Worm (Caenorhabditis elegans) whole organism, mixed stage, embryonic: ENCODE results near the gene C54E10.7.
"Not testable (repeated sequence)": the region's sequence is repeated elsewhere in the genome, so short reads cannot be mapped to it uniquely, and the experiment has no call there.

Source experiments
- M03D4.4 ChIP-seq: sonication (generic microtip); optimal IDR thresholded peaks from 2 replicates; lab custom pipeline; 2017; ENCODE audit warnings: mild to moderate bottlenecking, missing genetic modification characterization, missing compliant biosample characterization
- blmp-1 ChIP-seq: fragments of 150-350 bp; optimal IDR thresholded peaks from 2 replicates; lab custom pipeline; 2014; ENCODE audit warnings: missing biosample characterization, missing genetic modification characterization
- ceh-39 ChIP-seq: fragments of 150-350 bp; optimal IDR thresholded peaks from 2 replicates; lab custom pipeline; 2014; ENCODE audit warnings: missing biosample characterization, missing genetic modification characterization
- ceh-43 ChIP-seq: fragments of 200-800 bp; sonication (Bioruptor generic); optimal IDR thresholded peaks from 2 replicates; lab custom pipeline; 2018; ENCODE audit warnings: mild to moderate bottlenecking, missing genetic modification characterization, moderate library complexity, missing compliant biosample characterization
- ceh-83 ChIP-seq: fragments of 200-800 bp; sonication (Bioruptor generic); optimal IDR thresholded peaks from 2 replicates; lab custom pipeline; 2018; ENCODE audit warnings: mild to moderate bottlenecking, missing genetic modification characterization, missing compliant biosample characterization
- ces-1 ChIP-seq: fragments of 150-350 bp; optimal IDR thresholded peaks from 2 replicates; lab custom pipeline; 2014; ENCODE audit warnings: missing biosample characterization, missing genetic modification reagents, missing genetic modification characterization
- cnd-1 ChIP-seq: fragments of 200-800 bp; sonication (Bioruptor generic); optimal IDR thresholded peaks from 2 replicates; lab custom pipeline; 2018; ENCODE audit warnings: mild to moderate bottlenecking, missing genetic modification characterization, missing compliant biosample characterization
- elt-1 ChIP-seq: sonication (generic microtip); optimal IDR thresholded peaks from 2 replicates; lab custom pipeline; 2017; ENCODE audit warnings: missing genetic modification characterization, mild to moderate bottlenecking, missing compliant biosample characterization, antibody characterized with exemption, moderate library complexity, borderline replicate concordance; ENCODE audit not compliant: insufficient read depth
- elt-3 ChIP-seq: fragments of 150-350 bp; optimal IDR thresholded peaks from 2 replicates; lab custom pipeline; 2014; ENCODE audit warnings: missing biosample characterization, missing genetic modification characterization
- flh-1 ChIP-seq: fragments of 200-800 bp; sonication (Bioruptor generic); optimal IDR thresholded peaks from 2 replicates; lab custom pipeline; 2018; ENCODE audit warnings: mild to moderate bottlenecking, missing genetic modification characterization, moderate library complexity, missing compliant biosample characterization
- ham-2 ChIP-seq: fragments of 200-800 bp; sonication (Bioruptor generic); optimal IDR thresholded peaks from 2 replicates; lab custom pipeline; 2018; ENCODE audit warnings: mild to moderate bottlenecking, missing genetic modification characterization, missing compliant biosample characterization
- hlh-1 ChIP-seq: fragments of 150-350 bp; optimal IDR thresholded peaks from 2 replicates; lab custom pipeline; 2014; ENCODE audit warnings: missing biosample characterization, missing genetic modification reagents, missing genetic modification characterization
- lin-13 ChIP-seq: fragments of 150-350 bp; optimal IDR thresholded peaks from 2 replicates; lab custom pipeline; 2014; ENCODE audit warnings: missing biosample characterization, missing genetic modification characterization
- lin-32 ChIP-seq: fragments of 200-800 bp; sonication (Bioruptor generic); optimal IDR thresholded peaks from 2 replicates; lab custom pipeline; 2018; ENCODE audit warnings: mild to moderate bottlenecking, missing genetic modification characterization, missing compliant biosample characterization
- lsy-2 ChIP-seq: fragments of 150-350 bp; optimal IDR thresholded peaks from 2 replicates; lab custom pipeline; 2014; ENCODE audit warnings: missing biosample characterization, missing genetic modification characterization
- mab-5 ChIP-seq: fragments of 150-350 bp; optimal IDR thresholded peaks from 2 replicates; lab custom pipeline; 2014; ENCODE audit warnings: missing biosample characterization, missing genetic modification characterization
- mep-1 ChIP-seq: fragments of 150-350 bp; optimal IDR thresholded peaks from 2 replicates; lab custom pipeline; 2017; ENCODE audit warnings: missing biosample characterization, missing genetic modification reagents, missing genetic modification characterization, inconsistent platforms
- nhr-2 ChIP-seq: fragments of 150-350 bp; optimal IDR thresholded peaks from 2 replicates; lab custom pipeline; 2014; ENCODE audit warnings: missing biosample characterization, missing genetic modification characterization
- nhr-237 ChIP-seq: fragments of 150-350 bp; optimal IDR thresholded peaks from 2 replicates; lab custom pipeline; 2014; ENCODE audit warnings: missing biosample characterization, missing genetic modification characterization
- nhr-28 ChIP-seq: fragments of 150-350 bp; optimal IDR thresholded peaks from 2 replicates; lab custom pipeline; 2014; ENCODE audit warnings: missing biosample characterization, missing genetic modification characterization
- nhr-76 ChIP-seq: sonication (generic microtip); optimal IDR thresholded peaks from 2 replicates; lab custom pipeline; 2017; ENCODE audit warnings: missing biosample characterization, missing genetic modification characterization
- pha-4 ChIP-seq: fragments of 150-350 bp; optimal IDR thresholded peaks from 2 replicates; lab custom pipeline; 2018; ENCODE audit warnings: missing biosample characterization, missing genetic modification reagents, missing genetic modification characterization
- sem-2 ChIP-seq: fragments of 200-800 bp; sonication (Bioruptor generic); optimal IDR thresholded peaks from 2 replicates; lab custom pipeline; 2018; ENCODE audit warnings: mild to moderate bottlenecking, missing genetic modification characterization, missing compliant biosample characterization
- snpc-4 ChIP-seq: fragments of 150-350 bp; optimal IDR thresholded peaks from 2 replicates; lab custom pipeline; 2014; ENCODE audit warnings: missing biosample characterization, missing genetic modification characterization
- sptf-1 ChIP-seq: sonication (generic microtip); optimal IDR thresholded peaks from 2 replicates; lab custom pipeline; 2017; ENCODE audit warnings: mild to moderate bottlenecking, missing genetic modification characterization, moderate library complexity, missing compliant biosample characterization
- tbx-8 ChIP-seq: fragments of 200-800 bp; sonication (Bioruptor generic); optimal IDR thresholded peaks from 2 replicates; lab custom pipeline; 2018; ENCODE audit warnings: mild to moderate bottlenecking, missing genetic modification characterization, moderate library complexity, missing compliant biosample characterization
- unc-120 ChIP-seq: sonication (generic microtip); optimal IDR thresholded peaks from 2 replicates; lab custom pipeline; 2017; ENCODE audit warnings: missing genetic modification characterization, missing compliant biosample characterization; ENCODE audit not compliant: poor library complexity, severe bottlenecking
- unc-39 ChIP-seq: fragments of 150-350 bp; optimal IDR thresholded peaks from 2 replicates; lab custom pipeline; 2014; ENCODE audit warnings: missing biosample characterization, missing genetic modification characterization
- unc-62 ChIP-seq: fragments of 150-350 bp; optimal IDR thresholded peaks from 2 replicates; lab custom pipeline; 2014; ENCODE audit warnings: missing biosample characterization, missing genetic modification reagents, missing genetic modification characterization
- zip-8 ChIP-seq: fragments of 150-350 bp; optimal IDR thresholded peaks from 2 replicates; lab custom pipeline; 2014; ENCODE audit warnings: missing biosample characterization, missing genetic modification characterization
- ztf-11 ChIP-seq: fragments of 150-350 bp; optimal IDR thresholded peaks from 2 replicates; lab custom pipeline; 2014; ENCODE audit warnings: missing biosample characterization, missing genetic modification characterization

C54E10.7 gene

DNA sequence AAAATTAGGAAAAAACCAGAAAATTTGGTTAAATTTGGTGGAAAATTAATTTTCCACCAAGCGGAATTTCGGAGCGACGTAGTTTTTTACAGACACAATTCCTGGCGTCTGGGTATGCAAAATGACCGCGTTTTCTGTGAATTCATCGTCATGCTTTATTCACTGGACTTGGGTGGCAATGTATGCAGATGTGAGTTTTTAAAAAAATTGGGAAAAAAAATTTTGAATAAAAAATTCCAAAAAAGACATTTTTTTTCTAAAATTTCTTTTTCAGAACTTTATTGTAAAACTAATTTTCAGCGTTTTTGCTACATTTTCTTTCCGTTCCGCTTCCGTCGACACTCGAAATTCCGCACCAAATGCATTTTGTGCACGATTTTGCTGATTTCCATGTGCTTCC is at the start of gene C54E10.7:
Gene C54E10.7 (plus strand): TSS at position 301 of the 400 bp plus-strand sequence.
- no peak for TF ChIP-seq elt-1 (tag; lab: Kevin White, UChicago)
- no peak for TF ChIP-seq tbx-8
- TF ChIP-seq snpc-4 = no peak
- TF ChIP-seq flh-1 (GFP tag; lab: Kevin White, UChicago) = no peak
- no peak for TF ChIP-seq ham-2 (GFP tag; lab: Kevin White, UChicago)

DNA sequence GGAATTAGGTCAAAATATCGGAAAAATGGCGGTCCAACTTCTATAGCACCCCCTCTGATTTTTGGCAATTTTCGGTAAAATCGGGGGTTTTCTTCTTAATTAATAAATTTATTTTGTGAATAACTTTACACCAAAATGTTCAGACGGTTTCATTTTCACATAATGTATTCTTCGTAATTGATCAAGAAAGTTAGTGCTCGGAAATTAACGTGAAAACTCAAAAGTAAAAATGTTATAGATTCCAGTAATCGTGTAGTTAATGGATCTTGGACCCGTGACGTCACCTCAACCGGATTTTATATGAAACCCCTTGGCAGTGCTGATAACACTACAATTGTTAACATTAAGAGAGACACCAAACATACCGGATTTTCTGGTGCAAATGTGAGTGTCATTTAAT is 49.4 kb upstream of the C54E10.7 start, which contains the start of gene F11D11.22:
Gene F11D11.22 (plus strand): TSS at position 301 of the 400 bp plus-strand sequence.
- TF ChIP-seq unc-120 (tag; lab: Kevin White, UChicago); lin-32; cnd-1 (tag; lab: Kevin White, UChicago): not testable (repeated sequence)

DNA sequence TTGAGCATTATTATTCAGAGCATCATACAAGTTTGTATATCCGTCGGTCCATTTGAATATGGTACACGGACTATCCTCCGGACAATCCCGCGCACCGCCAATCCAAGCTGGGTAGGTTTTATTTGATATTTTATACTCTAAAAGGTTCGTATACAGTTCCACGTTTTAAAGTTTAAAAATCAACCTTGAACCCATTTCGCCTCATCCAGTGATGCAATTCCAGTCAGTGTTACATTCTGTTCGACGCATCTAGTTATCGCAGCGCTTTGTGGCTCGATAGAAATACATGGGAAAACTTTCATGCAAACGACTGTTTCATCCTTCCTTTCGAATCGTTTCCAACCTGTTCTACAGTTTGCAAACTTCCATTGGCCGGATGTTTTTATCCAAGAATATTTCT is 41.6 kb upstream of the C54E10.7 start:
- TF ChIP-seq zip-8 (tag; lab: Kevin White, UChicago) = no peak
- TF ChIP-seq pha-4 (tag; lab: Kevin White, UChicago) = no peak
- TF ChIP-seq mep-1 (tag; lab: Kevin White, UChicago) = no peak
- TF ChIP-seq ceh-39 (tag; lab: Kevin White, UChicago) = no peak
- TF ChIP-seq nhr-237 = no peak
- TF ChIP-seq ceh-83 (GFP tag; lab: Kevin White, UChicago) = no peak
- TF ChIP-seq M03D4.4 (tag; lab: Kevin White, UChicago) = no peak
- no peak for TF ChIP-seq lin-13 (tag; lab: Kevin White, UChicago)
- TF ChIP-seq blmp-1 (tag; lab: Kevin White, UChicago) = no peak
- no peak for TF ChIP-seq lsy-2 (tag; lab: Kevin White, UChicago)
- TF ChIP-seq cnd-1 (tag; lab: Kevin White, UChicago) = no peak
- TF ChIP-seq nhr-2 (tag; lab: Kevin White, UChicago) = no peak
- TF ChIP-seq ceh-43 (GFP tag; lab: Kevin White, UChicago) = no peak
- TF ChIP-seq mab-5 (tag; lab: Kevin White, UChicago) = no peak
- no peak for TF ChIP-seq lin-32
- TF ChIP-seq flh-1 (GFP tag; lab: Kevin White, UChicago) = no peak
- TF ChIP-seq tbx-8 = no peak
- TF ChIP-seq nhr-28 (tag; lab: Kevin White, UChicago) = no peak
- no peak for TF ChIP-seq unc-39 (tag; lab: Kevin White, UChicago)
- TF ChIP-seq ces-1 (GFP tag; lab: Kevin White, UChicago) = no peak

DNA sequence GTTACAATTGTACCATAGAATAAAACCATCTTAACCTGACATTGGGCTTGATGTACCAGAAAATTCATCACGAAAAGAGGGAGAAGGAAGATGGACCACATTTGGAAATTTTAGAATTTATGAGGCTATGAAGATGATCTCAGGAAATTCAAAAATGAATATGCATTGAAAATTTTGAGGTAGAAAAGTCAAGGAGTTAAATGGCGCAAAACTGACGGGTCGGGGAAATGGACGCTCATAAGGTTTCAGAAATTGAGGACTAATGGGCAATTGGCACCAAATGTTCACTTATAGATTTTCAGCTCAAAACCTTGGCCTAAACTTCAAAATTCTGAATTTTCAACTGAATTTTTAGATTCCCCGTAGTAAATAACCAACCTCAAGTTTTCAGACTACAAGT is 40.8 kb upstream of the C54E10.7 start, which contains the start of gene clec-255:
Gene clec-255 (minus strand): TSS at position 101 of the 400 bp plus-strand sequence.
- TF ChIP-seq elt-1 (tag; lab: Kevin White, UChicago) (no peak), blmp-1 (tag; lab: Kevin White, UChicago) (no peak), flh-1 (GFP tag; lab: Kevin White, UChicago) (no peak), mab-5 (tag; lab: Kevin White, UChicago) (no peak), ceh-83 (GFP tag; lab: Kevin White, UChicago) (no peak), mep-1 (tag; lab: Kevin White, UChicago) (no peak), M03D4.4 (tag; lab: Kevin White, UChicago) (no peak)

DNA sequence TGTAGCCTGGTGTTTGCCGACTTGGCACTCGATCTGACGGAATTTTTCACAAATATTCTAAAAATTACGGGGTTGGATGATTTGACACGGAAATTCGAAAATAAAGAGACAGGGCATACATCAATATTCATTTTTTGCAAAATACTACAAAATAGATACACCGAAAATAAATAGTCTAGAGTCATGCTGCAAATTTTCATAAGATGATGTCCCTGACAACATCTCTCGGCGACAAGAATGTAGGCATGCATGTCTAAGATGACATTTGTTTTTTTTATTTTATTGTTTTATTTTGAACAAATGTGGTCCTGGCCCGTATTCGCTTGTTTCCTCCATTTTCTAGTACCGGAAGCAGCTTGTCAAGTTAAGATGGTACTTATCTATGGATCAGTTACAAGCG is 40.1 kb upstream of the C54E10.7 start, which contains the start of gene clec-256:
Gene clec-256 (plus strand): TSS at position 301 of the 400 bp plus-strand sequence.
- no peak for TF ChIP-seq mab-5 (tag; lab: Kevin White, UChicago)
- TF ChIP-seq ces-1 (GFP tag; lab: Kevin White, UChicago) = no peak

DNA sequence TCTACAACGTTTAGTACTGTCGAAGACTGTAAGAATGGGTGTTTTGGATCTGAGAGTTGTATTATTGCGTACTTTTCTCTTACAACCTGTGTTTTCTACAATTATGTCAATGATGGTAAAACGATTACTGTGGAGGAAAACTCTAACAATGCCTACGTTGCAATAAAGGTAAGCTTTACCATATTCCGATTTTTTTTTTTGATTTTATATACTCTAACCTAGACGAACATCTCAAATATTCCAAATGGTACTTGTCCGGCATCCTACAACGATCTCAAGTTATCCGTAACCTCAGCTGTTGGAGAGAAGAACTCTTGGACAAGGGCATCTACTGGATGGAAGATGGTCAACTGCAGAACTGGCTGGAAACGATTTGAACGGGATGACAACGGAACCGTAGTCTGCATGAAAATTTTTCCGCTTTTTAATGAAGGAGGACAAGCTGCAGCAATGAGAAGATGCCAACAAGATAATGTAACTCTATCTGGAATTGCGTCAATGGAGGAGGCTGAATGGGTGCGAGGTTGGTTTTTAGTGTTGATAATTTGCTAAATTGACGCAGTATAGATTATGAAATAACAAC is 39.6 kb upstream of the C54E10.7 start:
- TF ChIP-seq ceh-43 (GFP tag; lab: Kevin White, UChicago) = no peak
- no peak for TF ChIP-seq unc-62
- no peak for TF ChIP-seq ces-1 (GFP tag; lab: Kevin White, UChicago)
- no peak for TF ChIP-seq sem-2
- no peak for TF ChIP-seq nhr-76
- TF ChIP-seq lsy-2 (tag; lab: Kevin White, UChicago) = no peak
- TF ChIP-seq pha-4 (tag; lab: Kevin White, UChicago) = no peak
- TF ChIP-seq snpc-4 = no peak
- no peak for TF ChIP-seq elt-3 (tag; lab: Kevin White, UChicago)
- TF ChIP-seq elt-1 (tag; lab: Kevin White, UChicago) = no peak
- TF ChIP-seq cnd-1 (tag; lab: Kevin White, UChicago) = no peak
- TF ChIP-seq blmp-1 (tag; lab: Kevin White, UChicago) = no peak
- TF ChIP-seq lin-32 = no peak
- TF ChIP-seq flh-1 (GFP tag; lab: Kevin White, UChicago) = no peak
- no peak for TF ChIP-seq ham-2 (GFP tag; lab: Kevin White, UChicago)
- no peak for TF ChIP-seq ztf-11
- TF ChIP-seq sptf-1 (tag; lab: Kevin White, UChicago) = no peak
- no peak for TF ChIP-seq nhr-2 (tag; lab: Kevin White, UChicago)
- no peak for TF ChIP-seq hlh-1 (tag; lab: Kevin White, UChicago)
- TF ChIP-seq unc-39 (tag; lab: Kevin White, UChicago) = no peak
- TF ChIP-seq, all 35 proteins: peak for 0
